Worm (Caenorhabditis elegans) whole organism, early embryonic: ENCODE results near the gene lsy-27.

Experiments used
- B0310.2 ChIP-seq: sonication (generic microtip); optimal IDR thresholded peaks from 2 replicates; lab custom pipeline; 2016; ENCODE audit warnings: mild to moderate bottlenecking, missing genetic modification characterization, missing compliant biosample characterization
- F13C5.2 ChIP-seq: sonication (generic microtip); optimal IDR thresholded peaks from 2 replicates; lab custom pipeline; 2017; ENCODE audit warnings: mild to moderate bottlenecking, missing genetic modification characterization, inconsistent platforms, missing compliant biosample characterization
- aly-1 ChIP-seq: sonication (generic microtip); optimal IDR thresholded peaks from 2 replicates; lab custom pipeline; 2016; ENCODE audit warnings: missing genetic modification characterization, missing compliant biosample characterization
- ama-1 ChIP-seq: fragments of 150-350 bp; optimal IDR thresholded peaks from 2 replicates; lab custom pipeline; 2014
- ceh-13 ChIP-seq: fragments of 200-800 bp; sonication (Bioruptor generic); optimal IDR thresholded peaks from 2 replicates; lab custom pipeline; 2018; ENCODE audit warnings: mild to moderate bottlenecking, missing genetic modification characterization, missing compliant biosample characterization
- ceh-36 ChIP-seq: sonication (generic microtip); optimal IDR thresholded peaks from 2 replicates; lab custom pipeline; 2016; ENCODE audit warnings: missing genetic modification characterization, inconsistent platforms, missing compliant biosample characterization
- ets-7 ChIP-seq: sonication (generic microtip); optimal IDR thresholded peaks from 2 replicates; lab custom pipeline; 2016; ENCODE audit warnings: missing genotype, missing genetic modification characterization, missing compliant biosample characterization
- flt-1 ChIP-seq: fragments of 200-800 bp; sonication (Bioruptor generic); IDR thresholded peaks from 2 replicates; pipeline ENCODE4 v1.3.6; 2022; ENCODE audit warnings: missing genetic modification characterization, missing compliant biosample characterization
- hmbx-1 ChIP-seq: sonication (generic microtip); optimal IDR thresholded peaks from 2 replicates; lab custom pipeline; 2016; ENCODE audit warnings: mild to moderate bottlenecking, missing genetic modification characterization, missing compliant biosample characterization
- hmg-4 ChIP-seq: fragments of 200-800 bp; sonication (Bioruptor generic); optimal IDR thresholded peaks from 2 replicates; lab custom pipeline; 2018; ENCODE audit warnings: mild to moderate bottlenecking, missing genetic modification characterization, missing compliant biosample characterization
- hnd-1 ChIP-seq: sonication (generic microtip); optimal IDR thresholded peaks from 2 replicates; lab custom pipeline; 2016; ENCODE audit warnings: missing genetic modification characterization, missing compliant biosample characterization
- pes-1 ChIP-seq: fragments of 200-800 bp; sonication (Bioruptor generic); IDR thresholded peaks from 2 replicates; pipeline ENCODE4 v1.3.6; 2022; ENCODE audit warnings: missing genetic modification reagents, missing genetic modification characterization, missing compliant biosample characterization
- scrt-1 ChIP-seq: fragments of 200-800 bp; sonication (Bioruptor generic); IDR thresholded peaks from 2 replicates; pipeline ENCODE4 v1.3.6; 2022; ENCODE audit warnings: missing genetic modification characterization, missing compliant biosample characterization
- sea-1 ChIP-seq: fragments of 200-800 bp; sonication (Bioruptor generic); conservative IDR thresholded peaks from 2 replicates; pipeline ENCODE4 v1.3.6; 2022; ENCODE audit warnings: missing genetic modification characterization, missing compliant biosample characterization
- tbx-11 ChIP-seq: fragments of 200-800 bp; sonication (Bioruptor generic); IDR thresholded peaks from 2 replicates; pipeline ENCODE4 v1.3.6; 2022; ENCODE audit warnings: missing genetic modification characterization, missing compliant biosample characterization
- tbx-37 ChIP-seq: fragments of 200-800 bp; sonication (Bioruptor generic); conservative IDR thresholded peaks from 2 replicates; pipeline ENCODE4 v1.3.6; 2022; ENCODE audit warnings: missing genetic modification reagents, missing genetic modification characterization, missing compliant biosample characterization
- tra-4 ChIP-seq: sonication (generic microtip); optimal IDR thresholded peaks from 2 replicates; lab custom pipeline; 2017; ENCODE audit warnings: missing genetic modification characterization, missing compliant biosample characterization

lsy-27 gene

DNA sequence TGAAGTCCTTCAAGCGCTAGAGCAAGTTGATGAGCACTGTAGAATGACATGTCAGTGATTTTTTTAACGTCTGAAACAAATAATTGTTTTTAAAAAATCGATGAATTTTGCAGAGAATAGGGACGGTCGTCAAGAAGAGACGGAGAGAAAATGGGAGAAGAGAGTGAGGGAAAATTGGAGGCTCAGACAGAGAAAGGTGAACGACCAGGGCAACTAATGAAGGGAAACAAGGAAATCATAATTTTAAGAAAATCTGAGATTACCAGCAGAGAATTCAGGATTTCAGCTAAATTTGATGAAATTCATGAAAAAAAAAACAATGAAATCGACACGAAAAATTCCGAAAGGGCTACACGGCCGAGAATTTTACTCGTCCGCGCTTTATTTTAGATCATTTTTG lies 34.9 kb downstream of the lsy-27 start, which contains the start of gene F31E9.6:
F31E9.6 (minus strand) TSS at position 91 of the 400 bp plus-strand sequence.
- no peak for TF ChIP-seq tbx-11
- TF ChIP-seq flt-1 (GFP tag; lab: Robert Waterston, UW) = no peak
- TF ChIP-seq ceh-36 (tag; lab: Kevin White, UChicago) = no peak
- no peak for TF ChIP-seq F13C5.2
- TF ChIP-seq ceh-13 = no peak
- TF ChIP-seq ama-1 (lab: Kevin White, UChicago) = no peak
- TF ChIP-seq scrt-1 = no peak
- TF ChIP-seq hmg-4 (GFP tag; lab: Kevin White, UChicago) = no peak
- no peak for TF ChIP-seq pes-1
- TF ChIP-seq hnd-1 (tag; lab: Kevin White, UChicago) = no peak
- TF ChIP-seq ets-7 (tag; lab: Kevin White, UChicago) = no peak
- TF ChIP-seq sea-1 = no peak
- TF ChIP-seq tbx-37 = no peak
- TF ChIP-seq B0310.2 (tag; lab: Kevin White, UChicago) = no peak
- TF ChIP-seq tra-4 = no peak
- TF ChIP-seq hmbx-1 (tag; lab: Kevin White, UChicago) = no peak
- no peak for TF ChIP-seq aly-1

DNA sequence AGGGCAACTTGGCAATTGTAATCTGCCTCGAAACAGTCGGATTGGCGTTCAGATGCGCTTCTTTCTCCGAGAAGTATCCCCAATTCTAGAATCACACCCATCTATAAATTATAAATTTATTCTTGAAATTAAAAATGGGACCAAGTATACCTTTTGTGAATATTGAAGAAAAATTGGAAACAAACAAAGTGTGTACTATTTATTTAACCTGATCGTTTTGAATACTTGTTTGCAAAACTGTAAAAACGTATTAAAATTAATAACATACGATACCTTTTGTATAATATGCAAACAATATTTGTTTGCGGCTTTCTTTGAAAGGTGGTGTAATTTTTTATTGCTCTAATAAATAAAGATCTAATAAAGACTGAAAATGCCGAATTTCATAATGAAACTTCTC lies 37.6 kb downstream of the lsy-27 start, which contains the start of gene Y61B8B.3:
Y61B8B.3 (minus strand) TSS at position 101 of the 400 bp plus-strand sequence.
- TF ChIP-seq tra-4 (no peak), ama-1 (lab: Kevin White, UChicago) (no peak), hnd-1 (tag; lab: Kevin White, UChicago) (no peak), tbx-11 (no peak), scrt-1 (no peak), ets-7 (tag; lab: Kevin White, UChicago) (no peak), tbx-37 (no peak), F13C5.2 (no peak), sea-1 (no peak), hmbx-1 (tag; lab: Kevin White, UChicago) (no peak), pes-1 (no peak), aly-1 (no peak)

DNA sequence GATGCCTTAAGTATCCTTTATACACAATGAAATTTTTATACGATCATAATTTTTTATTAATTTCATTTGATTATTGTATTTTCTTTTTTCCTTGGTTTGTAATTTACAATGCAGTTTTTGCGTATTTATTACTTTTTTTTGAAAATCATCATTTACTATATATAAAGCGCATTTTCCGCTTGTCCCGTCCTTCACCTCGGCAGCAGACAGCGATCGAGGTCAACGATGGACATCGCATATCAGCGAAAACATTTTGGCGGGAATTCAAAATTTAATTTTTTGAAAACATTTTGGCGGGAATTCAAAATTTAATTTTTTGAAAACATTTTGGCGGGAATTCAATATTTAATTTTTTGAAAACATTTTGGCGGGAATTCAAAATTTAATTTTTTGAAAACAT lies 42.1 kb downstream of the lsy-27 start:
- TF ChIP-seq scrt-1 (no peak), sea-1 (no peak), pes-1 (no peak), ets-7 (tag; lab: Kevin White, UChicago) (no peak), ceh-36 (tag; lab: Kevin White, UChicago) (no peak), F13C5.2 (no peak), aly-1 (no peak), hnd-1 (tag; lab: Kevin White, UChicago) (no peak)

DNA sequence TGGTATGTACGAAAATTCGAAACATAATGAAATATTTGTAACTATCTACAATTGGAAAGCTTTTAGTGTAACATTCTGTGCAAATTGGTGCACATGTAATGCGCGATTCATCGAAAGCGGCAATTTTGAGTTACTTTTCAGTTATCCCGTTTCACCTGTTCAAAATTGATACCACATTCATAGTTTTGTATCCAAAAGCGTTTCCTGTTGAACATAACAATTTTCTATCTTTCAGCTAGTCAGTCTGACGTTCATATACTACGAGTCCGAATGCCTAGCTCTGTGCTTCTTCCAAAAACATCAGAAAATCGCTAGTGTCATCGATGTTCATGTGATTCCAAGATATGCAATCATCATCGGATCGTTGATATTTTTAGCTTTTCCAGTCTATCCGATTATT lies 46.6 kb downstream of the lsy-27 start:
- no peak for TF ChIP-seq hmg-4 (GFP tag; lab: Kevin White, UChicago)
- no peak for TF ChIP-seq sea-1
- TF ChIP-seq pes-1 = no peak
- TF ChIP-seq hnd-1 (tag; lab: Kevin White, UChicago) = no peak
- no peak for TF ChIP-seq ets-7 (tag; lab: Kevin White, UChicago)
- no peak for TF ChIP-seq tbx-37
- TF ChIP-seq ceh-13 = no peak
- no peak for TF ChIP-seq tra-4
- no peak for TF ChIP-seq scrt-1
- no peak for TF ChIP-seq aly-1
- TF ChIP-seq hmbx-1 (tag; lab: Kevin White, UChicago) = no peak
- no peak for TF ChIP-seq F13C5.2
- TF ChIP-seq ceh-36 (tag; lab: Kevin White, UChicago) = no peak

DNA sequence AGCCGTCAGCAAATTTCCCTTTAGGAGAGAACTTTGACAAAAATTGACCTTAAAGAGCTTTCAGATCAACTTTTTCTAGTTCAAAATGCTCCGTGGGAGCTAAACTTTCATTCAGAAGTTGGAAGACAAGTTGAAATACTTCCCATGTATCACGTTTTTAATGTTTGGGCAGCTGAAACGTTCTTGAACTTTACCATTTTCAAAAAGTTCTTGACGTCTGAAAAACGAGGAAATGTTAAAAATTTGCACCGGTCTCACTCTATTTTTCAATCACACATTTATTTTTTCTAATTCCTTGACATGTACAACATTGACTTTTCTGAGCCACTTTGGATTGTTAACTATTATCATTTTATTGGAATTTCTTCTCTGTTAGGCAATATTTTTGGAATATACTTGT lies 47.2 kb downstream of the lsy-27 start, which contains the start of gene sri-70:
sri-70 (plus strand) TSS at position 301 of the 400 bp plus-strand sequence.
- no peak for TF ChIP-seq aly-1
- no peak for TF ChIP-seq tra-4
- TF ChIP-seq hmbx-1 (tag; lab: Kevin White, UChicago) = no peak
- no peak for TF ChIP-seq ets-7 (tag; lab: Kevin White, UChicago)
- no peak for TF ChIP-seq ceh-36 (tag; lab: Kevin White, UChicago)
- no peak for TF ChIP-seq B0310.2 (tag; lab: Kevin White, UChicago)
- TF ChIP-seq tbx-37 = no peak
- no peak for TF ChIP-seq F13C5.2
- no peak for TF ChIP-seq ama-1 (lab: Kevin White, UChicago)
- no peak for TF ChIP-seq tbx-11
- no peak for TF ChIP-seq scrt-1
- no peak for TF ChIP-seq sea-1
- no peak for TF ChIP-seq hnd-1 (tag; lab: Kevin White, UChicago)
- TF ChIP-seq flt-1 (GFP tag; lab: Robert Waterston, UW) = no peak
- no peak for TF ChIP-seq ceh-13

DNA sequence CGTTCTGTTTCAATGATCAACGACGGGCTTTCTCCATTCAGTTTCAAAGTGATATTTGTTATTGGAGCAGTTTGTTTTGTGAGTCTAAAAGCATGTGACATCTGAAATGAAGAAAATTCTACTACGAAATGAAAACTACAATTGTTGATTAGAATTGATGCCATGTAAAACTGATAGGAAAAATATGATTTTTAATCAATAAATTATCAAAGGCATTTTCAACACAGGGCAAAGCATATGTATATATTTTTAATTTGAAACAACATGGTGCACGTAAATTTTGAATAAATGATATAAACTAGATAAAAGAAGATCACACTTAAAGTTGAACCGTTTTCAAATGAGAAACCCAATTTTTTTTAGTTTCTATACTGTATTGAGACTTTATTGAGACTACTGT lies 48.6 kb downstream of the lsy-27 start, which contains the start of gene K10G4.5:
K10G4.5 (minus strand) TSS at position 101 of the 400 bp plus-strand sequence.
- TF ChIP-seq aly-1 = no peak
- no peak for TF ChIP-seq flt-1 (GFP tag; lab: Robert Waterston, UW)
- no peak for TF ChIP-seq ama-1 (lab: Kevin White, UChicago)
- TF ChIP-seq tra-4 = no peak
- no peak for TF ChIP-seq ceh-36 (tag; lab: Kevin White, UChicago)
- no peak for TF ChIP-seq tbx-11
- no peak for TF ChIP-seq pes-1
- no peak for TF ChIP-seq sea-1
- no peak for TF ChIP-seq ets-7 (tag; lab: Kevin White, UChicago)
- TF ChIP-seq tbx-37 = no peak
- no peak for TF ChIP-seq hmg-4 (GFP tag; lab: Kevin White, UChicago)
- no peak for TF ChIP-seq scrt-1
- TF ChIP-seq hmbx-1 (tag; lab: Kevin White, UChicago) = no peak
- TF ChIP-seq F13C5.2 = no peak
- TF ChIP-seq ceh-13 = no peak
- no peak for TF ChIP-seq hnd-1 (tag; lab: Kevin White, UChicago)
